Fruit fly (Drosophila melanogaster): ENCODE measurements around the gene loco.

loco gene

dm6 chr3R:22589311-22589710 lies 49.9 kb downstream of the loco start (continued):
- no peak for TF ChIP-seq gt (GFP tag; IDR thresholded peaks at IDR 0.05)
- TF ChIP-seq CG17186 (GFP tag; optimal IDR thresholded peaks at IDR 0.05), result no peak
- no peak for TF ChIP-seq CG3995 (GFP tag; optimal IDR thresholded peaks at IDR 0.05)
- no peak for TF ChIP-seq CG12942 (GFP tag; optimal IDR thresholded peaks at IDR 0.05)
- TF ChIP-seq inv (GFP tag; IDR thresholded peaks at IDR 0.05; ENCODE audit: partially characterized antibody), result no peak
- no peak for TF ChIP-seq cas (GFP tag; IDR thresholded peaks at IDR 0.05)
- no peak for TF ChIP-seq CG9932 (GFP tag; IDR thresholded peaks at IDR 0.05)
- no peak for TF ChIP-seq CG4730 (GFP tag; IDR thresholded peaks at IDR 0.05)
- TF ChIP-seq CG34224 (GFP tag; IDR thresholded peaks at IDR 0.05; ENCODE audit: partially characterized antibody), result no peak
- TF ChIP-seq trem (tag; optimal IDR thresholded peaks at IDR 0.05), result no peak
- peak; percentile 59 for TF ChIP-seq tap (tag; optimal IDR thresholded peaks at IDR 0.05)
- TF ChIP-seq Doc3 (GFP tag; IDR thresholded peaks at IDR 0.05; ENCODE audit: partially characterized antibody), result no peak
- no peak; the same call in 1 of the 2 replicates for TF ChIP-seq onecut (GFP tag; IDR thresholded peaks at IDR 0.05)
- TF ChIP-seq Chrac-16 (GFP tag; optimal IDR thresholded peaks at IDR 0.05), result no peak
- TF ChIP-seq Gsc (GFP tag; IDR thresholded peaks at IDR 0.05), result no peak
- TF ChIP-seq CG8359 (GFP tag; optimal IDR thresholded peaks at IDR 0.05; ENCODE audit: borderline replicate concordance), result peak; percentile 62
- no peak for TF ChIP-seq btn (GFP tag; optimal IDR thresholded peaks at IDR 0.05)
- no peak for TF ChIP-seq disco-r (GFP tag; optimal IDR thresholded peaks at IDR 0.05)
- TF ChIP-seq ro (GFP tag; IDR thresholded peaks at IDR 0.05), result no peak
- no peak for TF ChIP-seq cwo (GFP tag; optimal IDR thresholded peaks at IDR 0.05)
- no peak for TF ChIP-seq Dek (tag; optimal IDR thresholded peaks at IDR 0.05)
- TF ChIP-seq CG8478 (optimal IDR thresholded peaks at IDR 0.05), result no peak
- no peak for TF ChIP-seq CG18599 (GFP tag; optimal IDR thresholded peaks at IDR 0.05)
- TF ChIP-seq Vsx1 (GFP tag; optimal IDR thresholded peaks at IDR 0.05), result no peak
- no peak for TF ChIP-seq CG7786 (GFP tag; optimal IDR thresholded peaks at IDR 0.05)
- peak; percentile 56 for TF ChIP-seq nom (GFP tag; optimal IDR thresholded peaks at IDR 0.05)
- TF ChIP-seq CG11695 (GFP tag; IDR thresholded peaks at IDR 0.05), result no peak
- no peak for TF ChIP-seq CG32767 (GFP tag; IDR thresholded peaks at IDR 0.05)
- no peak for TF ChIP-seq Six4 (GFP tag; optimal IDR thresholded peaks at IDR 0.05)
- TF ChIP-seq pum (GFP tag; optimal IDR thresholded peaks at IDR 0.05), result no peak
- TF ChIP-seq Dll (GFP tag; IDR thresholded peaks at IDR 0.05; ENCODE audit: partially characterized antibody), result no peak
- TF ChIP-seq kah (GFP tag; optimal IDR thresholded peaks at IDR 0.05), result peak; percentile 13
- TF ChIP-seq tx (GFP tag; optimal IDR thresholded peaks at IDR 0.05), result no peak
- peak; percentile 57 for TF ChIP-seq sens (GFP tag)
- TF ChIP-seq CG5953 (GFP tag; IDR thresholded peaks at IDR 0.05), result 0 out of 2 replicates have a peak, but pooled peaks have one; percentile 25
- no peak for TF ChIP-seq CG16813 (GFP tag; IDR thresholded peaks at IDR 0.05; ENCODE audit: partially characterized antibody)
- no peak for TF ChIP-seq ash1 (GFP tag; optimal IDR thresholded peaks at IDR 0.05)
- no peak for TF ChIP-seq CG13894 (tag; optimal IDR thresholded peaks at IDR 0.05)
- no peak for TF ChIP-seq mam (GFP tag; optimal IDR thresholded peaks at IDR 0.05)
- TF ChIP-seq NFAT (GFP tag; IDR thresholded peaks at IDR 0.05), result no peak
- TF ChIP-seq CG1602 (GFP tag; optimal IDR thresholded peaks at IDR 0.05), result no peak
- TF ChIP-seq shn (GFP tag; optimal IDR thresholded peaks at IDR 0.05), result no peak
- TF ChIP-seq CG12659 (GFP tag; optimal IDR thresholded peaks at IDR 0.05), result peak; percentile 10
- TF ChIP-seq gce (GFP tag; IDR thresholded peaks at IDR 0.05), result 0 out of 3 replicates have a peak, but pooled peaks have one; percentile 52
- no peak for TF ChIP-seq Usf (GFP tag; optimal IDR thresholded peaks at IDR 0.05)
- TF ChIP-seq so (GFP tag; IDR thresholded peaks at IDR 0.05), result no peak
- TF ChIP-seq CG9876 (GFP tag; optimal IDR thresholded peaks at IDR 0.05), result no peak
- peak; percentile 44 for TF ChIP-seq nerfin-1 (tag; optimal IDR thresholded peaks at IDR 0.05)
- peak; percentile 14 for TF ChIP-seq CG4424 (GFP tag; optimal IDR thresholded peaks at IDR 0.05)
- no peak for TF ChIP-seq Sox100B (GFP tag; optimal IDR thresholded peaks at IDR 0.05)
- TF ChIP-seq CG13296 (GFP tag; optimal IDR thresholded peaks at IDR 0.05), result peak; percentile 1
- peak; percentile 29 for TF ChIP-seq CG8388 (GFP tag; optimal IDR thresholded peaks at IDR 0.05)
